Worm (Caenorhabditis elegans) whole organism, midembryonic: Measurements from ENCODE around the gene W06H8.2.

Experiments used
- cog-1 ChIP-seq: sonication (generic microtip); optimal IDR thresholded peaks from 2 replicates; lab custom pipeline; 2016; ENCODE audit warnings: missing genetic modification characterization, missing compliant biosample characterization
- klf-2 ChIP-seq: fragments of 200-800 bp; sonication (Bioruptor generic); conservative IDR thresholded peaks from 2 replicates; pipeline ENCODE4 v1.3.6; 2022; ENCODE audit warnings: missing genetic modification reagents, missing genetic modification characterization, missing compliant biosample characterization
- tab-1 ChIP-seq: fragments of 200-800 bp; sonication (Bioruptor generic); IDR thresholded peaks from 2 replicates; pipeline ENCODE4 v1.3.6; 2022; ENCODE audit warnings: missing genetic modification characterization, missing compliant biosample characterization

DNA sequence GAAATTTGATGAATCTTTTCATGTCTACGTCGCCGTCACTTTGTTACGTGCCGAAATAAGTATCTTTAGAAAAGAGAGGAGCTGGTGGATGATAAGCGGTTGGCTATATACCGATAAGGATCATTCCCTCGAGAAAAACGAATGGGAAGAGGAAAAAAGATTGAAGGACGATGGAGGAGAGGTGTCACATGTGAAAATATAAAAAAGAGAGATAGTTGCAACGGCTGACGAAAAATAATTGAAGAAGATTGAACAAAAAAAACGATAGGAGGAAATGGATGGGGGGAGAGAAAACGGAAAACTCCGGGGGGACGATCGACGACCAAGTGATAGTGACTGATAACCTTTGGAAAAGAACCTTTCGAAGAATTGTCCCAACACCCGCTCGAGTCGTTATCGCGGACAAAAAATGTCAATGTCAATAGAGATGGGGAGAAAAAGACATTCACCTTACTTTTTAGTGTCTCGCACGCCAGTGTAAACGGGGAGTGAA, 22.9 kb downstream of the W06H8.2 start:
- TF ChIP-seq tab-1 (no peak), klf-2 (GFP tag; lab: Robert Waterston, UW) (no peak), cog-1 (no peak)
